ENCODE assay signal across 4 worm cellular contexts in genomic region chrII:9356723-9357122, ce11.
TF ChIP-seq lines count a peak whose summit lies in the region.

No protein-coding gene starts in this region.

TF ChIP-seq in whole organism, L2 larva, 48 proteins besides CTCF, POLR2A, EP300 and RAD21 (continues in another document):
- TF ChIP-seq crh-2 (tag; optimal IDR thresholded peaks at IDR 0.05; lab: Kevin White, UChicago): peak; percentile 28
- TF ChIP-seq ceh-82 (tag; optimal IDR thresholded peaks at IDR 0.05; lab: Kevin White, UChicago): no peak
- peak in 1 of 2 experiments; percentile 60 for TF ChIP-seq lsy-2 (tag; optimal IDR thresholded peaks at IDR 0.05; lab: Kevin White, UChicago)
- TF ChIP-seq nhr-129 (tag; optimal IDR thresholded peaks at IDR 0.05; lab: Kevin White, UChicago): peak; percentile 75
- TF ChIP-seq egl-27 (tag; optimal IDR thresholded peaks at IDR 0.05; lab: Kevin White, UChicago): peak; percentile 75
- TF ChIP-seq peb-1 (tag; optimal IDR thresholded peaks at IDR 0.05; lab: Kevin White, UChicago): no peak
- no peak for TF ChIP-seq lin-39 (tag; optimal IDR thresholded peaks at IDR 0.05; lab: Kevin White, UChicago)
- TF ChIP-seq R02D3.7 (tag; optimal IDR thresholded peaks at IDR 0.05; lab: Kevin White, UChicago): no peak
- TF ChIP-seq nhr-21 (tag; optimal IDR thresholded peaks at IDR 0.05; lab: Kevin White, UChicago): peak; percentile 37
- no peak for TF ChIP-seq nhr-12 (tag; optimal IDR thresholded peaks at IDR 0.05; lab: Kevin White, UChicago)
- TF ChIP-seq sma-9 (GFP tag; optimal IDR thresholded peaks at IDR 0.05; lab: Kevin White, UChicago): peak; percentile 84
- TF ChIP-seq sma-9 (tag; optimal IDR thresholded peaks at IDR 0.05; lab: Kevin White, UChicago): no peak
- peak; percentile 38 for TF ChIP-seq nhr-25 (tag; optimal IDR thresholded peaks at IDR 0.05; lab: Kevin White, UChicago)
- peak; percentile 38 for TF ChIP-seq sma-3 (GFP tag; optimal IDR thresholded peaks at IDR 0.05; lab: Kevin White, UChicago)
- no peak for TF ChIP-seq aly-2 (tag; optimal IDR thresholded peaks at IDR 0.05; lab: Kevin White, UChicago)
- TF ChIP-seq ceh-16 (tag; optimal IDR thresholded peaks at IDR 0.05; lab: Kevin White, UChicago): no peak
- no peak for TF ChIP-seq lin-11 (tag; optimal IDR thresholded peaks at IDR 0.05; lab: Kevin White, UChicago)
- no peak for TF ChIP-seq dmd-4 (tag; optimal IDR thresholded peaks at IDR 0.05; lab: Kevin White, UChicago)
- TF ChIP-seq lin-13 (GFP tag; optimal IDR thresholded peaks at IDR 0.05; lab: Kevin White, UChicago): no peak
- no peak for TF ChIP-seq ama-1 (optimal IDR thresholded peaks at IDR 0.05; lab: Kevin White, UChicago)
- no peak for TF ChIP-seq nhr-23 (tag; optimal IDR thresholded peaks at IDR 0.05; lab: Kevin White, UChicago)
- peak; percentile 51 for TF ChIP-seq unc-55 (GFP tag; optimal IDR thresholded peaks at IDR 0.05; lab: Kevin White, UChicago)
- TF ChIP-seq gmeb-1 (tag; optimal IDR thresholded peaks at IDR 0.05; lab: Kevin White, UChicago): no peak
- no peak for TF ChIP-seq nhr-6 (tag; optimal IDR thresholded peaks at IDR 0.05; lab: Kevin White, UChicago)

TF ChIP-seq in whole organism, L4 larva, 104 proteins besides CTCF, POLR2A, EP300 and RAD21 (continues in another document):
- TF ChIP-seq zag-1 (tag; optimal IDR thresholded peaks at IDR 0.05; lab: Kevin White, UChicago) (no peak), mes-2 (tag; optimal IDR thresholded peaks at IDR 0.05; lab: Kevin White, UChicago; ENCODE audit: poor library complexity, severe bottlenecking) (peak; percentile 19), zip-11 (GFP tag; IDR thresholded peaks at IDR 0.05; lab: Robert Waterston, UW) (no peak), unc-62 (GFP tag; optimal IDR thresholded peaks at IDR 0.05 in 1 of 2; lab: Kevin White, UChicago) (peak in 1 of 2 experiments; percentile 43), unc-62 (tag; optimal IDR thresholded peaks at IDR 0.05; lab: Kevin White, UChicago) (no peak), nhr-41 (GFP tag; IDR thresholded peaks at IDR 0.05; lab: Robert Waterston, UW) (no peak), zfp-3 (GFP tag; conservative IDR thresholded peaks at IDR 0.05; lab: Robert Waterston, UW) (no peak), php-3 (GFP tag; IDR thresholded peaks at IDR 0.05; lab: Robert Waterston, UW) (no peak), daf-12 (tag; optimal IDR thresholded peaks at IDR 0.05; lab: Kevin White, UChicago) (no peak), F26F4.8 (GFP tag; conservative IDR thresholded peaks at IDR 0.05; lab: Robert Waterston, UW) (no peak), lin-13 (GFP tag; optimal IDR thresholded peaks at IDR 0.05; lab: Kevin White, UChicago) (no peak), dve-1 (tag; optimal IDR thresholded peaks at IDR 0.05; lab: Kevin White, UChicago; ENCODE audit: insufficient read depth) (peak; percentile 16), daf-8 (GFP tag; IDR thresholded peaks at IDR 0.05; lab: Robert Waterston, UW) (no peak), nhr-42 (GFP tag; IDR thresholded peaks at IDR 0.05; lab: Robert Waterston, UW) (no peak), fkh-10 (GFP tag; optimal IDR thresholded peaks at IDR 0.05; lab: Kevin White, UChicago) (no peak), duxl-1 (tag; optimal IDR thresholded peaks at IDR 0.05; lab: Kevin White, UChicago; ENCODE audit: poor library complexity) (no peak), dmd-6 (GFP tag; IDR thresholded peaks at IDR 0.05; lab: Robert Waterston, UW) (peak; percentile 28; the same call in 1 of the 2 replicates), lin-15B (tag; optimal IDR thresholded peaks at IDR 0.05; lab: Kevin White, UChicago) (no peak), mep-1 (tag; optimal IDR thresholded peaks at IDR 0.05; lab: Kevin White, UChicago) (peak; percentile 67), zfp-2 (tag; optimal IDR thresholded peaks at IDR 0.05; lab: Kevin White, UChicago) (no peak), nhr-28 (tag; optimal IDR thresholded peaks at IDR 0.05; lab: Kevin White, UChicago) (peak; percentile 71), lin-1 (GFP tag; IDR thresholded peaks at IDR 0.05; lab: Robert Waterston, UW) (no peak), nhr-102 (tag; optimal IDR thresholded peaks at IDR 0.05; lab: Kevin White, UChicago) (no peak)

TF ChIP-seq in whole organism, late embryonic, 69 proteins besides CTCF, POLR2A, EP300 and RAD21 (continues in another document):
- TF ChIP-seq pax-1 (tag; optimal IDR thresholded peaks at IDR 0.05; lab: Kevin White, UChicago): no peak
- no peak for TF ChIP-seq sox-2 (GFP tag; IDR thresholded peaks at IDR 0.05; lab: Robert Waterston, UW)
- TF ChIP-seq ahr-1 (tag; optimal IDR thresholded peaks at IDR 0.05; lab: Kevin White, UChicago): no peak
- peak; percentile 7 for TF ChIP-seq unc-42 (tag; optimal IDR thresholded peaks at IDR 0.05; lab: Kevin White, UChicago)
- no peak for TF ChIP-seq nhr-232 (tag; optimal IDR thresholded peaks at IDR 0.05; lab: Kevin White, UChicago)
- no peak for TF ChIP-seq hlh-6 (tag; optimal IDR thresholded peaks at IDR 0.05; lab: Kevin White, UChicago)
- no peak for TF ChIP-seq fax-1 (tag; optimal IDR thresholded peaks at IDR 0.05; lab: Kevin White, UChicago)
- TF ChIP-seq fkh-6 (tag; optimal IDR thresholded peaks at IDR 0.05; lab: Kevin White, UChicago): no peak
- no peak for TF ChIP-seq F13H6.1 (tag; optimal IDR thresholded peaks at IDR 0.05; lab: Kevin White, UChicago)
- no peak for TF ChIP-seq lim-6 (tag; optimal IDR thresholded peaks at IDR 0.05; lab: Kevin White, UChicago)
- peak; percentile 26 for TF ChIP-seq ceh-31 (tag; optimal IDR thresholded peaks at IDR 0.05; lab: Kevin White, UChicago)
- no peak for TF ChIP-seq ztf-16 (tag; optimal IDR thresholded peaks at IDR 0.05; lab: Kevin White, UChicago)
- TF ChIP-seq ceh-30 (tag; optimal IDR thresholded peaks at IDR 0.05; lab: Kevin White, UChicago): no peak
- TF ChIP-seq nfya-1 (tag; optimal IDR thresholded peaks at IDR 0.05; lab: Kevin White, UChicago): peak; percentile 69
- no peak for TF ChIP-seq hlh-8 (tag; optimal IDR thresholded peaks at IDR 0.05; lab: Kevin White, UChicago)
- TF ChIP-seq tbx-2 (tag; optimal IDR thresholded peaks at IDR 0.05; lab: Kevin White, UChicago): peak; percentile 38
- TF ChIP-seq pqm-1 (tag; optimal IDR thresholded peaks at IDR 0.05; lab: Kevin White, UChicago): no peak
- no peak for TF ChIP-seq pat-9 (tag; optimal IDR thresholded peaks at IDR 0.05; lab: Kevin White, UChicago)
- no peak for TF ChIP-seq ceh-24 (tag; optimal IDR thresholded peaks at IDR 0.05; lab: Kevin White, UChicago)
- TF ChIP-seq pag-3 (tag; optimal IDR thresholded peaks at IDR 0.05; lab: Kevin White, UChicago; ENCODE audit: borderline replicate concordance): no peak
- no peak for TF ChIP-seq ceh-9 (tag; optimal IDR thresholded peaks at IDR 0.05; lab: Kevin White, UChicago)
- no peak for TF ChIP-seq elt-4 (tag; optimal IDR thresholded peaks at IDR 0.05; lab: Kevin White, UChicago)
- no peak for TF ChIP-seq pha-2 (tag; optimal IDR thresholded peaks at IDR 0.05; lab: Kevin White, UChicago)
- TF ChIP-seq ceh-19 (GFP tag; optimal IDR thresholded peaks at IDR 0.05; lab: Kevin White, UChicago): peak; percentile 32
- TF ChIP-seq dmd-4 (tag; optimal IDR thresholded peaks at IDR 0.05; lab: Kevin White, UChicago; ENCODE audit: borderline replicate concordance): no peak
- TF ChIP-seq lin-11 (tag; optimal IDR thresholded peaks at IDR 0.05; lab: Kevin White, UChicago): no peak
- no peak for TF ChIP-seq elt-2 (tag; optimal IDR thresholded peaks at IDR 0.05; lab: Kevin White, UChicago)

TF ChIP-seq in whole organism, mixed stage, embryonic, 35 proteins besides CTCF, POLR2A, EP300 and RAD21 (continues in another document):
- TF ChIP-seq sem-2 (GFP tag; optimal IDR thresholded peaks at IDR 0.05; lab: Kevin White, UChicago): no peak
- peak; percentile 79 for TF ChIP-seq ham-2 (GFP tag; optimal IDR thresholded peaks at IDR 0.05; lab: Kevin White, UChicago)
- TF ChIP-seq blmp-1 (tag; optimal IDR thresholded peaks at IDR 0.05; lab: Kevin White, UChicago): no peak
- peak; percentile 82 for TF ChIP-seq pha-4 (tag; optimal IDR thresholded peaks at IDR 0.05; lab: Kevin White, UChicago)
- TF ChIP-seq mep-1 (tag; optimal IDR thresholded peaks at IDR 0.05; lab: Kevin White, UChicago): peak; percentile 9
- TF ChIP-seq cnd-1 (tag; optimal IDR thresholded peaks at IDR 0.05; lab: Kevin White, UChicago): peak; percentile 26
- TF ChIP-seq unc-120 (tag; optimal IDR thresholded peaks at IDR 0.05; lab: Kevin White, UChicago; ENCODE audit: poor library complexity, severe bottlenecking): peak; percentile 16
- no peak for TF ChIP-seq nhr-76 (tag; optimal IDR thresholded peaks at IDR 0.05; lab: Kevin White, UChicago)
- no peak for TF ChIP-seq nhr-28 (tag; optimal IDR thresholded peaks at IDR 0.05; lab: Kevin White, UChicago)
- TF ChIP-seq ceh-83 (GFP tag; optimal IDR thresholded peaks at IDR 0.05; lab: Kevin White, UChicago): no peak
- TF ChIP-seq M03D4.4 (tag; optimal IDR thresholded peaks at IDR 0.05; lab: Kevin White, UChicago): peak; percentile 1
- no peak for TF ChIP-seq nhr-12 (tag; optimal IDR thresholded peaks at IDR 0.05; lab: Kevin White, UChicago)
- TF ChIP-seq bed-3 (GFP tag; optimal IDR thresholded peaks at IDR 0.05; lab: Kevin White, UChicago): no peak
- peak; percentile 59 for TF ChIP-seq ztf-11 (tag; optimal IDR thresholded peaks at IDR 0.05; lab: Kevin White, UChicago)
- TF ChIP-seq sptf-1 (tag; optimal IDR thresholded peaks at IDR 0.05; lab: Kevin White, UChicago): peak; percentile 33
- no peak for TF ChIP-seq ceh-39 (tag; optimal IDR thresholded peaks at IDR 0.05; lab: Kevin White, UChicago)
- no peak for TF ChIP-seq elt-1 (tag; optimal IDR thresholded peaks at IDR 0.05; lab: Kevin White, UChicago; ENCODE audit: borderline replicate concordance, insufficient read depth)
- peak; percentile 57 for TF ChIP-seq ces-1 (GFP tag; optimal IDR thresholded peaks at IDR 0.05; lab: Kevin White, UChicago)
- TF ChIP-seq tbx-8 (GFP tag; optimal IDR thresholded peaks at IDR 0.05; lab: Kevin White, UChicago): no peak
- TF ChIP-seq lin-32 (GFP tag; optimal IDR thresholded peaks at IDR 0.05; lab: Kevin White, UChicago): no peak
- TF ChIP-seq unc-62 (GFP tag; optimal IDR thresholded peaks at IDR 0.05; lab: Kevin White, UChicago): peak; percentile 53
- TF ChIP-seq ceh-43 (GFP tag; optimal IDR thresholded peaks at IDR 0.05; lab: Kevin White, UChicago): no peak
- TF ChIP-seq zip-8 (tag; optimal IDR thresholded peaks at IDR 0.05; lab: Kevin White, UChicago): no peak
- no peak for TF ChIP-seq nhr-2 (tag; optimal IDR thresholded peaks at IDR 0.05; lab: Kevin White, UChicago)
- TF ChIP-seq lsy-2 (tag; optimal IDR thresholded peaks at IDR 0.05; lab: Kevin White, UChicago): peak; percentile 11
- TF ChIP-seq flh-1 (GFP tag; optimal IDR thresholded peaks at IDR 0.05; lab: Kevin White, UChicago): no peak
- no peak for TF ChIP-seq drap-1 (GFP tag; optimal IDR thresholded peaks at IDR 0.05; lab: Kevin White, UChicago)
- peak; percentile 83 for TF ChIP-seq hlh-1 (tag; optimal IDR thresholded peaks at IDR 0.05; lab: Kevin White, UChicago)
- no peak for TF ChIP-seq snpc-4 (tag; optimal IDR thresholded peaks at IDR 0.05; lab: Kevin White, UChicago)
- TF ChIP-seq mls-2 (tag; optimal IDR thresholded peaks at IDR 0.05; lab: Kevin White, UChicago): peak; percentile 54
- TF ChIP-seq unc-39 (tag; optimal IDR thresholded peaks at IDR 0.05; lab: Kevin White, UChicago): no peak
